Worm (Caenorhabditis elegans): Measurements from ENCODE around the gene chpf-1.
A peak's percentile ranks its signal among the peaks of the same experiment; 100 is the strongest.

The chpf-1 gene

ce11 chrV:10244018-10244720 lies 40.9 kb upstream of the chpf-1 start:
- TF ChIP-seq hmbx-1 (tag; optimal IDR thresholded peaks at IDR 0.05) (no peak), flt-1 (GFP tag; IDR thresholded peaks at IDR 0.05) (no peak), B0310.2 (tag; optimal IDR thresholded peaks at IDR 0.05) (no peak), F13C5.2 (tag; optimal IDR thresholded peaks at IDR 0.05) (no peak), ets-7 (tag; optimal IDR thresholded peaks at IDR 0.05) (no peak), aly-1 (tag; optimal IDR thresholded peaks at IDR 0.05) (no peak), sea-1 (GFP tag; conservative IDR thresholded peaks at IDR 0.05) (no peak), tra-4 (tag; optimal IDR thresholded peaks at IDR 0.05) (no peak), pes-1 (GFP tag; IDR thresholded peaks at IDR 0.05) (no peak), scrt-1 (GFP tag; IDR thresholded peaks at IDR 0.05) (no peak), ceh-36 (tag; optimal IDR thresholded peaks at IDR 0.05) (no peak)

ce11 chrV:10243105-10243504 lies 39.8 kb upstream of the chpf-1 start, which contains the start of gene C12D8.9:
C12D8.9 (minus strand) TSS chrV:10243205.
- no peak for TF ChIP-seq ets-7 (tag; optimal IDR thresholded peaks at IDR 0.05)
- TF ChIP-seq scrt-1 (GFP tag; IDR thresholded peaks at IDR 0.05): no peak
- TF ChIP-seq tbx-11 (GFP tag; IDR thresholded peaks at IDR 0.05): no peak
- no peak for TF ChIP-seq aly-1 (tag; optimal IDR thresholded peaks at IDR 0.05)
- TF ChIP-seq F13C5.2 (tag; optimal IDR thresholded peaks at IDR 0.05): no peak
- no peak for TF ChIP-seq ceh-36 (tag; optimal IDR thresholded peaks at IDR 0.05)
- TF ChIP-seq flt-1 (GFP tag; IDR thresholded peaks at IDR 0.05): no peak
- no peak for TF ChIP-seq hnd-1 (tag; optimal IDR thresholded peaks at IDR 0.05)
- TF ChIP-seq tra-4 (tag; optimal IDR thresholded peaks at IDR 0.05): no peak
- TF ChIP-seq sea-1 (GFP tag; conservative IDR thresholded peaks at IDR 0.05): no peak
- TF ChIP-seq ceh-13 (GFP tag; optimal IDR thresholded peaks at IDR 0.05): no peak
- no peak for TF ChIP-seq pes-1 (GFP tag; IDR thresholded peaks at IDR 0.05)
- TF ChIP-seq hmbx-1 (tag; optimal IDR thresholded peaks at IDR 0.05): no peak
- TF ChIP-seq B0310.2 (tag; optimal IDR thresholded peaks at IDR 0.05): no peak
- no peak for TF ChIP-seq hmg-4 (GFP tag; optimal IDR thresholded peaks at IDR 0.05)

- TF ChIP-seq hmg-4 (GFP tag; optimal IDR thresholded peaks at IDR 0.05): no peak
- no peak for TF ChIP-seq tra-4 (tag; optimal IDR thresholded peaks at IDR 0.05)
- no peak for TF ChIP-seq aly-1 (tag; optimal IDR thresholded peaks at IDR 0.05)
- TF ChIP-seq B0310.2 (tag; optimal IDR thresholded peaks at IDR 0.05): no peak
- TF ChIP-seq hmbx-1 (tag; optimal IDR thresholded peaks at IDR 0.05): no peak
- no peak for TF ChIP-seq scrt-1 (GFP tag; IDR thresholded peaks at IDR 0.05)
- no peak for TF ChIP-seq tbx-37 (GFP tag; conservative IDR thresholded peaks at IDR 0.05)
- no peak for TF ChIP-seq ets-7 (tag; optimal IDR thresholded peaks at IDR 0.05)
- no peak for TF ChIP-seq ceh-36 (tag; optimal IDR thresholded peaks at IDR 0.05)
- no peak for TF ChIP-seq tbx-11 (GFP tag; IDR thresholded peaks at IDR 0.05)
- no peak for TF ChIP-seq ceh-13 (GFP tag; optimal IDR thresholded peaks at IDR 0.05)
- TF ChIP-seq flt-1 (GFP tag; IDR thresholded peaks at IDR 0.05): no peak
- TF ChIP-seq pes-1 (GFP tag; IDR thresholded peaks at IDR 0.05): no peak
- TF ChIP-seq hnd-1 (tag; optimal IDR thresholded peaks at IDR 0.05): no peak
- no peak for TF ChIP-seq ama-1 (optimal IDR thresholded peaks at IDR 0.05)
- no peak for TF ChIP-seq F13C5.2 (tag; optimal IDR thresholded peaks at IDR 0.05)
- TF ChIP-seq sea-1 (GFP tag; conservative IDR thresholded peaks at IDR 0.05): no peak
Observed at ce11 chrV:10241121-10241803, 38.0 kb upstream of the chpf-1 start, which contains the start of the genes C12D8.21 and col-148. C12D8.21 (minus strand) TSS chrV:10241188. col-148 (plus strand) TSS chrV:10241753.

- TF ChIP-seq ama-1 (optimal IDR thresholded peaks at IDR 0.05) (no peak), flt-1 (GFP tag; IDR thresholded peaks at IDR 0.05) (no peak), tbx-11 (GFP tag; IDR thresholded peaks at IDR 0.05) (no peak), F13C5.2 (tag; optimal IDR thresholded peaks at IDR 0.05) (no peak), tbx-37 (GFP tag; conservative IDR thresholded peaks at IDR 0.05) (no peak), hmg-4 (GFP tag; optimal IDR thresholded peaks at IDR 0.05) (no peak), scrt-1 (GFP tag; IDR thresholded peaks at IDR 0.05) (no peak), ets-7 (tag; optimal IDR thresholded peaks at IDR 0.05) (no peak), ceh-36 (tag; optimal IDR thresholded peaks at IDR 0.05) (no peak), hmbx-1 (tag; optimal IDR thresholded peaks at IDR 0.05) (no peak), hnd-1 (tag; optimal IDR thresholded peaks at IDR 0.05) (no peak), ceh-13 (GFP tag; optimal IDR thresholded peaks at IDR 0.05) (no peak), sea-1 (GFP tag; conservative IDR thresholded peaks at IDR 0.05) (no peak)
Observed at ce11 chrV:10239861-10240260, 36.6 kb upstream of the chpf-1 start, which contains the start of gene fipr-8. fipr-8 (minus strand) TSS chrV:10239961.

- TF ChIP-seq F13C5.2 (tag; optimal IDR thresholded peaks at IDR 0.05) (no peak), hmg-4 (GFP tag; optimal IDR thresholded peaks at IDR 0.05) (peak; percentile 37), sea-1 (GFP tag; conservative IDR thresholded peaks at IDR 0.05) (no peak), tbx-11 (GFP tag; IDR thresholded peaks at IDR 0.05) (no peak), tra-4 (tag; optimal IDR thresholded peaks at IDR 0.05) (no peak), ama-1 (optimal IDR thresholded peaks at IDR 0.05) (no peak)
Observed at ce11 chrV:10238665-10239064, 35.4 kb upstream of the chpf-1 start, which contains the start of gene fubl-1. fubl-1 (minus strand) TSS chrV:10238866.

- TF ChIP-seq scrt-1 (GFP tag; IDR thresholded peaks at IDR 0.05) (no peak), aly-1 (tag; optimal IDR thresholded peaks at IDR 0.05) (no peak), flt-1 (GFP tag; IDR thresholded peaks at IDR 0.05) (no peak), hnd-1 (tag; optimal IDR thresholded peaks at IDR 0.05) (no peak), tra-4 (tag; optimal IDR thresholded peaks at IDR 0.05) (no peak), sea-1 (GFP tag; conservative IDR thresholded peaks at IDR 0.05) (no peak), ama-1 (optimal IDR thresholded peaks at IDR 0.05) (no peak), pes-1 (GFP tag; IDR thresholded peaks at IDR 0.05) (no peak), tbx-11 (GFP tag; IDR thresholded peaks at IDR 0.05) (no peak), hmbx-1 (tag; optimal IDR thresholded peaks at IDR 0.05) (no peak)
Observed at ce11 chrV:10237959-10238444, 34.7 kb upstream of the chpf-1 start.

ce11 chrV:10237171-10237570 lies 33.9 kb upstream of the chpf-1 start:
- TF ChIP-seq hmbx-1 (tag; optimal IDR thresholded peaks at IDR 0.05) (no peak), F13C5.2 (tag; optimal IDR thresholded peaks at IDR 0.05) (no peak), flt-1 (GFP tag; IDR thresholded peaks at IDR 0.05) (no peak), aly-1 (tag; optimal IDR thresholded peaks at IDR 0.05) (no peak), scrt-1 (GFP tag; IDR thresholded peaks at IDR 0.05) (no peak), pes-1 (GFP tag; IDR thresholded peaks at IDR 0.05) (no peak), ceh-36 (tag; optimal IDR thresholded peaks at IDR 0.05) (no peak), tbx-11 (GFP tag; IDR thresholded peaks at IDR 0.05) (no peak), ets-7 (tag; optimal IDR thresholded peaks at IDR 0.05) (no peak), tra-4 (tag; optimal IDR thresholded peaks at IDR 0.05) (no peak), ama-1 (optimal IDR thresholded peaks at IDR 0.05) (no peak), hmg-4 (GFP tag; optimal IDR thresholded peaks at IDR 0.05) (no peak), B0310.2 (tag; optimal IDR thresholded peaks at IDR 0.05) (no peak), ceh-13 (GFP tag; optimal IDR thresholded peaks at IDR 0.05) (no peak), hnd-1 (tag; optimal IDR thresholded peaks at IDR 0.05) (no peak), sea-1 (GFP tag; conservative IDR thresholded peaks at IDR 0.05) (no peak), tbx-37 (GFP tag; conservative IDR thresholded peaks at IDR 0.05) (no peak)

Data from whole organism, early embryonic.